Fruit fly (Drosophila melanogaster) whole organism, embryonic: Measurements from ENCODE around the gene CG15725.

Experiments
- Antp ChIP-seq: fragments of 200-800 bp; sonication (Bioruptor generic); optimal IDR thresholded peaks from 3 replicates; lab custom pipeline; 2016; ENCODE audit warnings: missing biosample characterization, missing genetic modification characterization
- Atf6 ChIP-seq: fragments of 200-800 bp; sonication (Bioruptor generic); IDR thresholded peaks from 2 replicates; pipeline ENCODE4 v1.3.6; 2022; ENCODE audit warnings: missing biosample characterization, missing genetic modification characterization
- Bdp1 ChIP-seq: fragments of 200-800 bp; sonication (Bioruptor generic); optimal IDR thresholded peaks from 3 replicates; lab custom pipeline; 2016; ENCODE audit warnings: missing biosample characterization, missing genetic modification characterization
- C15 ChIP-seq: fragments of 200-800 bp; sonication (Bioruptor generic); IDR thresholded peaks from 3 replicates; pipeline ENCODE4 v1.3.6; 2022; ENCODE audit warnings: missing biosample characterization, missing genetic modification characterization
- CG1233 ChIP-seq: fragments of 200-800 bp; sonication (Bioruptor generic); optimal IDR thresholded peaks from 4 replicates; lab custom pipeline; 2018; ENCODE audit warnings: missing biosample characterization, mild to moderate bottlenecking, missing genetic modification characterization
- CG12769 ChIP-seq: fragments of 200-800 bp; sonication (Bioruptor generic); optimal IDR thresholded peaks from 2 replicates; lab custom pipeline; 2019; ENCODE audit warnings: missing biosample characterization, mild to moderate bottlenecking, missing genetic modification characterization, moderate library complexity
- CG13296 ChIP-seq: fragments of 200-800 bp; sonication (Bioruptor generic); optimal IDR thresholded peaks from 3 replicates; lab custom pipeline; 2018; ENCODE audit warnings: missing biosample characterization, mild to moderate bottlenecking, missing genetic modification characterization
- CG13624 ChIP-seq: fragments of 200-800 bp; sonication (Bioruptor generic); optimal IDR thresholded peaks from 2 replicates; lab custom pipeline; 2016; ENCODE audit warnings: missing biosample characterization, missing genetic modification characterization
- CG14860 ChIP-seq: fragments of 200-800 bp; sonication (Bioruptor generic); IDR thresholded peaks from 3 replicates; pipeline ENCODE4 v1.3.6; 2022; ENCODE audit warnings: missing biosample characterization, missing genetic modification characterization; ENCODE audit not compliant: partially characterized antibody
- CG16779 ChIP-seq: fragments of 200-800 bp; sonication (Bioruptor generic); IDR thresholded peaks from 2 replicates; pipeline ENCODE4 v1.3.6; 2022; ENCODE audit warnings: missing biosample characterization, missing genetic modification characterization
- CG18262 ChIP-seq: fragments of 200-800 bp; optimal IDR thresholded peaks from 3 replicates; lab custom pipeline; 2019; ENCODE audit warnings: missing biosample characterization, mild to moderate bottlenecking, missing genetic modification characterization, moderate library complexity
- CG18599 ChIP-seq: fragments of 200-800 bp; sonication (Bioruptor generic); optimal IDR thresholded peaks from 3 replicates; lab custom pipeline; 2017; ENCODE audit warnings: missing biosample characterization, missing genetic modification characterization, mild to moderate bottlenecking, moderate library complexity, missing genetic modification reagents
- CG2889 ChIP-seq: fragments of 200-800 bp; sonication (Bioruptor generic); IDR thresholded peaks from 3 replicates; pipeline ENCODE4 v1.3.6; 2022; ENCODE audit warnings: missing biosample characterization, missing genetic modification characterization
- CG30403 ChIP-seq: fragments of 200-800 bp; sonication (Bioruptor generic); optimal IDR thresholded peaks from 3 replicates; lab custom pipeline; 2016; ENCODE audit warnings: missing biosample characterization, missing genetic modification characterization
- CG4707 ChIP-seq: fragments of 200-800 bp; sonication (Bioruptor generic); optimal IDR thresholded peaks from 2 replicates; lab custom pipeline; 2018; ENCODE audit warnings: missing biosample characterization, mild to moderate bottlenecking, missing genetic modification characterization, moderate library complexity
- CG5953 ChIP-seq: fragments of 200-800 bp; sonication (Bioruptor generic); IDR thresholded peaks from 2 replicates; pipeline ENCODE4 v1.3.6; 2022; ENCODE audit warnings: missing biosample characterization, missing genetic modification characterization
- CG6813 ChIP-seq: fragments of 200-800 bp; sonication (Bioruptor generic); optimal IDR thresholded peaks from 2 replicates; lab custom pipeline; 2017; ENCODE audit warnings: missing biosample characterization, missing genetic modification characterization, mild to moderate bottlenecking, moderate library complexity, missing genetic modification reagents
- CG7556 ChIP-seq: fragments of 200-800 bp; sonication (Bioruptor generic); optimal IDR thresholded peaks from 2 replicates; lab custom pipeline; 2017; ENCODE audit warnings: missing biosample characterization, mild to moderate bottlenecking, missing genetic modification characterization
- CG8281 ChIP-seq: fragments of 200-800 bp; sonication (Bioruptor generic); optimal IDR thresholded peaks from 2 replicates; lab custom pipeline; 2018; ENCODE audit warnings: missing biosample characterization, mild to moderate bottlenecking, missing genetic modification characterization, moderate library complexity
- CoRest ChIP-seq: fragments of 200-800 bp; sonication (Bioruptor generic); optimal IDR thresholded peaks from 3 replicates; lab custom pipeline; 2018; ENCODE audit warnings: missing biosample characterization, mild to moderate bottlenecking, missing genetic modification characterization, moderate library complexity
- Dref ChIP-seq: fragments of 200-800 bp; sonication (Bioruptor generic); IDR thresholded peaks from 2 replicates; pipeline ENCODE4 v1.3.6; 2022; ENCODE audit warnings: missing biosample characterization, missing genetic modification characterization
- Elba2 ChIP-seq: fragments of 200-800 bp; sonication (Bioruptor generic); optimal IDR thresholded peaks from 3 replicates; lab custom pipeline; 2016; ENCODE audit warnings: missing biosample characterization, missing genetic modification characterization
- Fer2 ChIP-seq: fragments of 200-800 bp; sonication (Bioruptor generic); optimal IDR thresholded peaks from 2 replicates; lab custom pipeline; 2018; ENCODE audit warnings: missing biosample characterization, mild to moderate bottlenecking, missing genetic modification characterization, moderate library complexity
- HHEX ChIP-seq: fragments of 200-800 bp; sonication (Bioruptor generic); optimal IDR thresholded peaks from 3 replicates; lab custom pipeline; 2017; ENCODE audit warnings: missing biosample characterization, mild to moderate bottlenecking, missing genetic modification characterization, missing genetic modification reagents
- Kr ChIP-seq: fragments of 200-800 bp; sonication (Bioruptor generic); optimal IDR thresholded peaks from 2 replicates; lab custom pipeline; 2017; ENCODE audit warnings: missing biosample characterization, mild to moderate bottlenecking, missing genetic modification characterization
- Lpt ChIP-seq: fragments of >200 bp; optimal IDR thresholded peaks from 2 replicates; lab custom pipeline; 2018; ENCODE audit warnings: missing biosample characterization, missing genetic modification characterization
- Max ChIP-seq: fragments of 200-800 bp; sonication (Bioruptor generic); optimal IDR thresholded peaks from 2 replicates; lab custom pipeline; 2016; ENCODE audit warnings: missing biosample characterization, mild to moderate bottlenecking, missing genetic modification characterization
- Med ChIP-seq: fragments of 200-800 bp; sonication (Bioruptor generic); peaks from one replicate; lab custom pipeline; 2016; ENCODE audit warnings: missing biosample characterization, missing genetic modification characterization, mild to moderate bottlenecking, inconsistent platforms, moderate library complexity
- Rx ChIP-seq: fragments of 200-800 bp; sonication (Bioruptor generic); IDR thresholded peaks from 2 replicates; pipeline ENCODE4 v1.3.6; 2022; ENCODE audit warnings: missing biosample characterization, missing genetic modification characterization
- Sry-δ ChIP-seq: fragments of 200-800 bp; sonication (Bioruptor generic); optimal IDR thresholded peaks from 2 replicates; lab custom pipeline; 2016; ENCODE audit warnings: missing biosample characterization, missing genetic modification characterization
- TFAM ChIP-seq: fragments of 200-800 bp; sonication (Bioruptor generic); optimal IDR thresholded peaks from 2 replicates; lab custom pipeline; 2017; ENCODE audit warnings: missing biosample characterization, missing genetic modification characterization, inconsistent platforms
- Trl ChIP-seq, 3 experiments: fragments of >200 bp in 2 of 3; fragments of 200-800 bp in 1 of 3; sonication (Bioruptor generic) in 1 of 3; optimal IDR thresholded peaks; 2 replicates in 1 of 3; 3 replicates in 2 of 3; lab custom pipeline; 2016 to 2017; ENCODE audit warnings: missing biosample characterization in 1 of 3, missing genetic modification characterization in 1 of 3
- Xbp1 ChIP-seq: fragments of 200-800 bp; sonication (Bioruptor generic); optimal IDR thresholded peaks from 3 replicates; lab custom pipeline; 2016; ENCODE audit warnings: missing biosample characterization, mild to moderate bottlenecking, missing genetic modification characterization
- btn ChIP-seq: fragments of 200-800 bp; sonication (Bioruptor generic); optimal IDR thresholded peaks from 2 replicates; lab custom pipeline; 2016; ENCODE audit warnings: missing biosample characterization, missing genetic modification characterization
- crp ChIP-seq, 2 experiments: fragments of 200-800 bp; sonication (Bioruptor generic); optimal IDR thresholded peaks; 2 replicates in 1 of 2; 3 replicates in 1 of 2; lab custom pipeline; 2017; ENCODE audit warnings: missing biosample characterization in 2 of 2, missing genetic modification characterization in 2 of 2, mild to moderate bottlenecking in 1 of 2, moderate library complexity in 1 of 2
- gsb-n ChIP-seq: fragments of 200-800 bp; sonication (Bioruptor generic); optimal IDR thresholded peaks from 3 replicates; lab custom pipeline; 2018; ENCODE audit warnings: missing biosample characterization, mild to moderate bottlenecking, missing genetic modification characterization
- h ChIP-seq: fragments of >200 bp; optimal IDR thresholded peaks from 2 replicates; lab custom pipeline; 2017
- her ChIP-seq: fragments of 200-800 bp; sonication (Bioruptor generic); optimal IDR thresholded peaks from 2 replicates; lab custom pipeline; 2016; ENCODE audit warnings: missing biosample characterization, missing genetic modification characterization
- kah ChIP-seq: fragments of 200-800 bp; sonication (Bioruptor generic); optimal IDR thresholded peaks from 2 replicates; lab custom pipeline; 2018; ENCODE audit warnings: missing biosample characterization, mild to moderate bottlenecking, missing genetic modification characterization
- kni ChIP-seq: fragments of 200-800 bp; sonication (Bioruptor generic); optimal IDR thresholded peaks from 3 replicates; lab custom pipeline; 2017; ENCODE audit warnings: mild to moderate bottlenecking, missing biosample characterization, missing genetic modification reagents, missing genetic modification characterization
- nom ChIP-seq: fragments of 200-800 bp; sonication (Bioruptor generic); optimal IDR thresholded peaks from 2 replicates; lab custom pipeline; 2017; ENCODE audit warnings: missing biosample characterization, missing genetic modification characterization, mild to moderate bottlenecking, moderate library complexity, missing genetic modification reagents
- pnt ChIP-seq: fragments of 200-800 bp; sonication (Bioruptor generic); optimal IDR thresholded peaks from 3 replicates; lab custom pipeline; 2016; ENCODE audit warnings: missing biosample characterization, missing genetic modification characterization
- sima ChIP-seq: fragments of 200-800 bp; sonication (Bioruptor generic); optimal IDR thresholded peaks from 2 replicates; lab custom pipeline; 2016; ENCODE audit warnings: missing biosample characterization, missing genetic modification characterization
- tin ChIP-seq: fragments of 200-800 bp; sonication (Bioruptor generic); optimal IDR thresholded peaks from 3 replicates; lab custom pipeline; 2016; ENCODE audit warnings: missing biosample characterization, missing genetic modification characterization
- unc-4 ChIP-seq: fragments of 200-800 bp; sonication (Bioruptor generic); IDR thresholded peaks from 2 replicates; pipeline ENCODE4 v1.3.6; 2022; ENCODE audit warnings: missing biosample characterization, missing genetic modification characterization; ENCODE audit not compliant: partially characterized antibody
- usp ChIP-seq: fragments of >200 bp; optimal IDR thresholded peaks from 2 replicates; lab custom pipeline; 2017; ENCODE audit warnings: missing biosample characterization, missing genetic modification characterization
- wor ChIP-seq: fragments of 200-800 bp; sonication (Bioruptor generic); IDR thresholded peaks from 2 replicates; pipeline ENCODE4 v1.3.6; 2022; ENCODE audit warnings: missing biosample characterization, missing genetic modification characterization
- zen ChIP-seq: fragments of 200-800 bp; sonication (Bioruptor generic); optimal IDR thresholded peaks from 3 replicates; lab custom pipeline; 2018; ENCODE audit warnings: missing biosample characterization, mild to moderate bottlenecking, missing genetic modification characterization, moderate library complexity
- zf30C ChIP-seq: fragments of 200-800 bp; sonication (Bioruptor generic); optimal IDR thresholded peaks from 3 replicates; lab custom pipeline; 2018; ENCODE audit warnings: missing biosample characterization, mild to moderate bottlenecking, missing genetic modification characterization

Gene CG15725

DNA sequence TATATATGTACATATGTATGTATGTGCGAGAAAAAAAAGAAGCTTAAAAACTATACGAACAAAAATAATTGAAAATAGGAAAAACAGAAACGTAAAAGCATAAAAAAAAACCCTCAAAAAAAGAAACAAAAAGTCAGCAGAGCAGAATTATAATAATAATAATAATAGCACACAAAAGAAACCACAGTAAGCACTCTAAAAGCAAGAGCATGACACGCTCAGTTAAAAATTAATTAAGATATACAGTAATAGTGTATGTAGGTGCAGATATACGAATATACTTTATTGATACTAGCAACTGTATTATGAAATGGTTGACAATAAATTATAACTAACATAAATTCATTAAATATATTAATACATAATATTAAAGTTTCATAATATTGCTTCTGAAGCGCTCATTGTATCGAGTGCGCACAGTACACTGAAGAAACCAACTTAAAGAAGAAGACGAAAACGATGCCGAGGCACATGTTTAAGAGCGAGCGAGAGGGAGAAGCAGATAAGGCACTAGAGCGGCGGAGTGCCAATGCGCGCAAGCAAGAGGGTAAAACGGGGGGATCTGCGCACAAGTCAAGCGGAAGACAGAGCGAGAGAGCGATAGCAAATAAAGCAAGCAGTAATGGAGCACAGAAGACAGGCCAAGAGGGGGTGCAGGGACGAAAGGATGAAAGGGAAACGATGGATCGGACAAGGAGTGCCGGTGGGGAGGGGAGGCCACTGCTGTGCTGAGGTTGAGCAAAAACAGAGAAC, 29.2 kb downstream of the CG15725 start (continued):
- TF ChIP-seq CoRest (tag; lab: Kevin White, UChicago) (peak; percentile 96), CG6813 (GFP tag; lab: Kevin White, UChicago) (peak; percentile 88), Dref (GFP tag; lab: Robert Waterston, UW) (no peak), h (no peak), tin (peak; percentile 75), Rx (GFP tag; lab: Robert Waterston, UW) (peak; percentile 56), kni (GFP tag; lab: Kevin White, UChicago) (no peak), usp (GFP tag; lab: Kevin White, UChicago) (no peak), CG8281 (tag; lab: Kevin White, UChicago) (peak; percentile 78), CG13624 (GFP tag; lab: Kevin White, UChicago) (no peak), C15 (peak; percentile 21; the same call in 1 of the 3 replicates), TFAM (GFP tag; lab: Kevin White, UChicago) (peak; percentile 2), Atf6 (GFP tag; lab: Robert Waterston, UW) (peak; percentile 89), Kr (no peak), CG1233 (GFP tag; lab: Kevin White, UChicago) (peak; percentile 86), crp (GFP tag; optimal IDR thresholded peaks at IDR 0.05; lab: Kevin White, UChicago) (no peak), CG4707 (GFP tag; lab: Kevin White, UChicago) (peak; percentile 73), wor (peak; percentile 80), btn (GFP tag; lab: Kevin White, UChicago) (no peak), Xbp1 (GFP tag; lab: Kevin White, UChicago) (peak; percentile 86), CG14860 (GFP tag; lab: Robert Waterston, UW) (no peak), zf30C (GFP tag; lab: Kevin White, UChicago) (no peak), unc-4 (GFP tag; lab: Robert Waterston, UW) (no peak), CG12769 (peak; percentile 5), gsb-n (tag; lab: Kevin White, UChicago) (peak; percentile 90), CG2889 (GFP tag; lab: Robert Waterston, UW) (peak; percentile 75), kah (GFP tag; lab: Kevin White, UChicago) (peak; percentile 83), CG16779 (GFP tag; lab: Robert Waterston, UW) (no peak), Elba2 (GFP tag; lab: Kevin White, UChicago) (no peak), CG7556 (GFP tag; lab: Kevin White, UChicago) (peak; percentile 41), Lpt (GFP tag; lab: Kevin White, UChicago) (peak; percentile 79), Med (GFP tag; lab: Kevin White, UChicago) (no peak), CG18262 (tag; lab: Kevin White, UChicago) (peak; percentile 90), CG5953 (GFP tag; lab: Robert Waterston, UW) (peak; percentile 71; the same call in 1 of the 2 replicates), nom (GFP tag; lab: Kevin White, UChicago) (peak; percentile 98), pnt (GFP tag; lab: Kevin White, UChicago) (no peak), Trl (optimal IDR thresholded peaks at IDR 0.05; lab: Kevin White, UChicago) (peak; percentile 23 to 47), Trl (GFP tag; optimal IDR thresholded peaks at IDR 0.05; lab: Kevin White, UChicago) (no peak), CG18599 (GFP tag; lab: Kevin White, UChicago) (peak; percentile 94), CG13296 (GFP tag; lab: Kevin White, UChicago) (peak; percentile 94), sima (GFP tag; lab: Kevin White, UChicago) (no peak), her (no peak), Antp (no peak), Max (GFP tag; lab: Kevin White, UChicago) (peak; percentile 24), Bdp1 (GFP tag; lab: Kevin White, UChicago) (no peak), HHEX (GFP tag; lab: Kevin White, UChicago) (peak; percentile 88), Fer2 (tag; lab: Kevin White, UChicago) (peak; percentile 93), Sry-δ (GFP tag; lab: Kevin White, UChicago) (no peak), CG30403 (GFP tag; lab: Kevin White, UChicago) (peak; percentile 80), zen (tag; lab: Kevin White, UChicago) (peak; percentile 84)
